Fruit fly (Drosophila melanogaster) S2 (cell line): ENCODE data around the gene squ.

Experiments
- CG8478 ChIP-seq: fragments of >200 bp; optimal IDR thresholded peaks from 2 replicates; lab custom pipeline; 2018
- CTCF ChIP-seq, 2 experiments: fragments of >200 bp; optimal IDR thresholded peaks; 2 replicates each; lab custom pipeline; 2018

dm6 chr2L:16720707-16721700, 41.1 kb downstream of the squ start:
- TF ChIP-seq CG8478 (lab: Kevin White, UChicago) (no peak), CTCF (optimal IDR thresholded peaks at IDR 0.05; lab: Kevin White, UChicago) (no peak)
